Fruit fly (Drosophila melanogaster) whole organism, wandering third instar larva: ENCODE results near the gene CG33928.
A peak's percentile ranks its signal among the peaks of the same experiment; 100 is the strongest.

Source experiments
- Abd-B ChIP-seq: fragments of >200 bp; optimal IDR thresholded peaks from 2 replicates; lab custom pipeline; 2017; ENCODE audit warnings: missing biosample characterization, missing genetic modification characterization
- CG32264 ChIP-seq: fragments of 200-800 bp; sonication (Bioruptor generic); optimal IDR thresholded peaks from 2 replicates; lab custom pipeline; 2016; ENCODE audit warnings: missing biosample characterization, missing genetic modification characterization
- CG9705 ChIP-seq: fragments of 200-800 bp; sonication (Bioruptor generic); optimal IDR thresholded peaks from 2 replicates; lab custom pipeline; 2018; ENCODE audit warnings: missing biosample characterization, mild to moderate bottlenecking, missing genetic modification characterization
- CrebA ChIP-seq: fragments of 200-800 bp; sonication (Bioruptor generic); optimal IDR thresholded peaks from 2 replicates; lab custom pipeline; 2016; ENCODE audit warnings: missing biosample characterization, mild to moderate bottlenecking, missing genetic modification characterization, borderline replicate concordance
- Dfd ChIP-seq: fragments of >200 bp; optimal IDR thresholded peaks from 2 replicates; lab custom pipeline; 2017; ENCODE audit warnings: missing biosample characterization, missing genetic modification characterization
- Dif ChIP-seq: fragments of 200-275, 200-300 bp; sonication (Bioruptor generic); optimal IDR thresholded peaks from 2 replicates; lab custom pipeline; 2018; ENCODE audit warnings: missing biosample characterization, missing genetic modification characterization; ENCODE audit not compliant: partially characterized antibody
- GATAd ChIP-seq: sonication (Bioruptor generic); optimal IDR thresholded peaks from 2 replicates; lab custom pipeline; 2016; ENCODE audit warnings: missing biosample characterization, missing genetic modification characterization
- HLH106 ChIP-seq: fragments of 200-800 bp; optimal IDR thresholded peaks from 3 replicates; lab custom pipeline; 2019; ENCODE audit warnings: missing biosample characterization, mild to moderate bottlenecking, missing genetic modification characterization, moderate library complexity
- Hnf4 ChIP-seq: fragments of 200-800 bp; sonication (Bioruptor generic); optimal IDR thresholded peaks from 2 replicates; lab custom pipeline; 2016; ENCODE audit warnings: missing biosample characterization, mild to moderate bottlenecking, missing genetic modification characterization
- Hr78 ChIP-seq: fragments of >200 bp; optimal IDR thresholded peaks from 2 replicates; lab custom pipeline; 2017; ENCODE audit warnings: missing biosample characterization, missing genetic modification characterization
- Hr83 ChIP-seq: fragments of 200-300 bp; sonication (Bioruptor generic); optimal IDR thresholded peaks from 2 replicates; lab custom pipeline; 2016; ENCODE audit warnings: missing biosample characterization, mild to moderate bottlenecking, missing genetic modification characterization, moderate library complexity; ENCODE audit not compliant: poor library complexity, severe bottlenecking
- Jra ChIP-seq: sonication (Bioruptor generic); optimal IDR thresholded peaks from 2 replicates; lab custom pipeline; 2016; ENCODE audit warnings: missing biosample characterization, missing genetic modification characterization
- Mio ChIP-seq: sonication (Bioruptor generic); optimal IDR thresholded peaks from 2 replicates; lab custom pipeline; 2016; ENCODE audit warnings: missing biosample characterization, missing genetic modification characterization
- Myc ChIP-seq: fragments of >200 bp; optimal IDR thresholded peaks from 2 replicates; lab custom pipeline; 2017
- N ChIP-seq: fragments of >200 bp; optimal IDR thresholded peaks from 2 replicates; lab custom pipeline; 2018; ENCODE audit warnings: missing biosample characterization, missing external identifiers, missing genetic modification characterization
- OdsH ChIP-seq: fragments of 200-800 bp; sonication (Bioruptor generic); optimal IDR thresholded peaks from 2 replicates; lab custom pipeline; 2016; ENCODE audit warnings: missing biosample characterization, mild to moderate bottlenecking, missing genetic modification characterization
- Rel ChIP-seq, 2 experiments: fragments of 200-800 bp; sonication (Bioruptor generic) in 1 of 2; optimal IDR thresholded peaks; 2 replicates in 1 of 2; 3 replicates in 1 of 2; lab custom pipeline; 2016 to 2019; ENCODE audit warnings: mild to moderate bottlenecking in 2 of 2, missing biosample characterization in 2 of 2, missing genetic modification characterization in 2 of 2, moderate library complexity in 1 of 2
- Sp1 ChIP-seq: fragments of 200-800 bp; sonication (Bioruptor generic); optimal IDR thresholded peaks from 3 replicates; lab custom pipeline; 2019; ENCODE audit warnings: missing biosample characterization, mild to moderate bottlenecking, missing genetic modification characterization, moderate library complexity
- Vsx2 ChIP-seq: fragments of 200-300, 225-300 bp; sonication (Bioruptor generic); optimal IDR thresholded peaks from 2 replicates; lab custom pipeline; 2018; ENCODE audit warnings: missing biosample characterization, missing genetic modification characterization; ENCODE audit not compliant: partially characterized antibody
- br ChIP-seq: fragments of 200-800 bp; sonication (Bioruptor generic); optimal IDR thresholded peaks from 2 replicates; lab custom pipeline; 2016; ENCODE audit warnings: missing biosample characterization, missing genetic modification characterization
- brk ChIP-seq: fragments of 200-800 bp; sonication (Bioruptor generic); optimal IDR thresholded peaks from 2 replicates; lab custom pipeline; 2016; ENCODE audit warnings: missing biosample characterization, mild to moderate bottlenecking, missing genetic modification characterization
- dl ChIP-seq, 2 experiments: fragments of 175-275, 200-275 bp in 1 of 2; fragments of 200-275 bp in 1 of 2; sonication (Bioruptor generic); optimal IDR thresholded peaks; lab custom pipeline; 2018; ENCODE audit warnings: mild to moderate bottlenecking in 2 of 2, missing biosample characterization in 2 of 2, missing genetic modification characterization in 2 of 2, moderate library complexity in 2 of 2; ENCODE audit not compliant: partially characterized antibody in 2 of 2, insufficient read depth in 1 of 2
- dmrt93B ChIP-seq: fragments of 200-800 bp; sonication (Bioruptor generic); optimal IDR thresholded peaks from 2 replicates; lab custom pipeline; 2018; ENCODE audit warnings: missing biosample characterization, mild to moderate bottlenecking, missing genetic modification characterization
- dsf ChIP-seq: sonication (Bioruptor generic); optimal IDR thresholded peaks from 2 replicates; lab custom pipeline; 2016; ENCODE audit warnings: missing biosample characterization, missing genetic modification characterization, borderline replicate concordance
- ey ChIP-seq: fragments of 200-800 bp; sonication (Bioruptor generic); optimal IDR thresholded peaks from 2 replicates; lab custom pipeline; 2016; ENCODE audit warnings: missing biosample characterization, missing genetic modification characterization
- foxo ChIP-seq, 2 experiments: fragments of 200-800 bp; sonication (Bioruptor generic); optimal IDR thresholded peaks; 2 replicates in 1 of 2; 3 replicates in 1 of 2; lab custom pipeline; 2016 to 2017; ENCODE audit warnings: missing biosample characterization in 2 of 2, missing genetic modification characterization in 2 of 2
- fru ChIP-seq: fragments of 200-800 bp; sonication (Bioruptor generic); optimal IDR thresholded peaks from 3 replicates; lab custom pipeline; 2016; ENCODE audit warnings: missing biosample characterization, mild to moderate bottlenecking, missing genetic modification characterization
- h ChIP-seq: fragments of 200-800 bp; sonication (Bioruptor generic); optimal IDR thresholded peaks from 3 replicates; lab custom pipeline; 2016; ENCODE audit warnings: missing biosample characterization, mild to moderate bottlenecking, missing genetic modification characterization
- jim ChIP-seq: fragments of 175-275, 200-325 bp; sonication (Bioruptor generic); optimal IDR thresholded peaks from 2 replicates; lab custom pipeline; 2016; ENCODE audit warnings: missing biosample characterization, mild to moderate bottlenecking, missing genetic modification characterization
- lola ChIP-seq: fragments of >200 bp; optimal IDR thresholded peaks from 2 replicates; lab custom pipeline; 2017; ENCODE audit warnings: missing biosample characterization, missing genetic modification characterization
- pan ChIP-seq: fragments of >200 bp; optimal IDR thresholded peaks from 2 replicates; lab custom pipeline; 2017
- psq ChIP-seq: fragments of 200-800 bp; sonication (Bioruptor generic); optimal IDR thresholded peaks from 3 replicates; lab custom pipeline; 2017; ENCODE audit warnings: missing biosample characterization, mild to moderate bottlenecking, missing genetic modification characterization, moderate library complexity
- rgr ChIP-seq: fragments of 200-800 bp; sonication (Bioruptor generic); optimal IDR thresholded peaks from 3 replicates; lab custom pipeline; 2016; ENCODE audit warnings: missing biosample characterization, mild to moderate bottlenecking, missing genetic modification characterization
- sage ChIP-seq: fragments of 200-800 bp; sonication (Bioruptor generic); optimal IDR thresholded peaks from 2 replicates; lab custom pipeline; 2016; ENCODE audit warnings: missing biosample characterization, mild to moderate bottlenecking, missing genetic modification characterization
- sv ChIP-seq: fragments of 200-800 bp; sonication (Bioruptor generic); optimal IDR thresholded peaks from 3 replicates; lab custom pipeline; 2016; ENCODE audit warnings: missing biosample characterization, missing genetic modification characterization
- tai ChIP-seq: sonication (Bioruptor generic); optimal IDR thresholded peaks from 2 replicates; lab custom pipeline; 2016; ENCODE audit warnings: missing biosample characterization, missing genetic modification characterization
- usp ChIP-seq: fragments of >200 bp; optimal IDR thresholded peaks from 2 replicates; lab custom pipeline; 2017; ENCODE audit warnings: missing biosample characterization, missing genetic modification characterization
- woc ChIP-seq: sonication (Bioruptor generic); optimal IDR thresholded peaks from 2 replicates; lab custom pipeline; 2016; ENCODE audit warnings: missing biosample characterization, mild to moderate bottlenecking, missing genetic modification characterization

The CG33928 gene

dm6 chr2L:17425005-17425404 is 11.4 kb downstream of the CG33928 start:
- TF ChIP-seq Dif (GFP tag; lab: Kevin White, UChicago) = no peak
- no peak for TF ChIP-seq CrebA (GFP tag; lab: Kevin White, UChicago)
- no peak for TF ChIP-seq dl (GFP tag; optimal IDR thresholded peaks at IDR 0.05; lab: Kevin White, UChicago; ENCODE audit: insufficient read depth in 1 of 2, partially characterized antibody in 2 of 2)
- no peak for TF ChIP-seq Sp1 (GFP tag; lab: Kevin White, UChicago)
- no peak for TF ChIP-seq jim (GFP tag; lab: Kevin White, UChicago)
- TF ChIP-seq pan = no peak
- no peak for TF ChIP-seq Myc
- TF ChIP-seq sage (GFP tag; lab: Kevin White, UChicago) = no peak
- TF ChIP-seq ey = no peak
- no peak for TF ChIP-seq OdsH (GFP tag; lab: Kevin White, UChicago)
- TF ChIP-seq dsf (GFP tag; lab: Kevin White, UChicago) = no peak
- TF ChIP-seq Hnf4 (GFP tag; lab: Kevin White, UChicago) = no peak
- no peak for TF ChIP-seq usp (GFP tag; lab: Kevin White, UChicago)
- TF ChIP-seq Vsx2 (GFP tag; lab: Kevin White, UChicago) = no peak
- TF ChIP-seq h = no peak
- TF ChIP-seq woc (GFP tag; lab: Kevin White, UChicago) = no peak

DNA sequence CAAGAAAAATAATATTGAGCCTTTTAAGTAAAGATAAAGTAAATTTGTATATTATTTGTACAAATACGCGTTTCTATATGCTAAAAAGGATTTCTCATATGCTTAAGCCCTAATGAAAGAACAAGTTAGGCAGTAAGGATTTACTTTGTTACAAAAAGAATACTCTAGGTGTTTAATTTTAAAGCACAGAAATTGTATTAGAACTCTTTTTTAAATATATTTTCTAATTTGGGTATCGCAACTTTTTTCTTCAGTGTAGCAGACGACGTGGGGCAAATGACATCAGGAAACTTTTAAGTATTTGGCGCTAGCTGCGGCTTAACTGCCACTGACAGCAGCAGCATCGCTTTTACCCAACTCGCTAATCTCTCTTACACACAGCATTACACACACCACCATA is 14.3 kb downstream of the CG33928 start:
- no peak for TF ChIP-seq Jra
- TF ChIP-seq jim (GFP tag; lab: Kevin White, UChicago) = no peak
- TF ChIP-seq sage (GFP tag; lab: Kevin White, UChicago) = no peak
- no peak for TF ChIP-seq fru (GFP tag; lab: Kevin White, UChicago)
- TF ChIP-seq CG9705 (GFP tag; lab: Kevin White, UChicago) = no peak
- no peak for TF ChIP-seq foxo (GFP tag; optimal IDR thresholded peaks at IDR 0.05; lab: Kevin White, UChicago)
- TF ChIP-seq rgr (GFP tag; lab: Kevin White, UChicago) = no peak
- TF ChIP-seq br (GFP tag; lab: Kevin White, UChicago) = no peak
- TF ChIP-seq, all 38 proteins: peak for 0

DNA sequence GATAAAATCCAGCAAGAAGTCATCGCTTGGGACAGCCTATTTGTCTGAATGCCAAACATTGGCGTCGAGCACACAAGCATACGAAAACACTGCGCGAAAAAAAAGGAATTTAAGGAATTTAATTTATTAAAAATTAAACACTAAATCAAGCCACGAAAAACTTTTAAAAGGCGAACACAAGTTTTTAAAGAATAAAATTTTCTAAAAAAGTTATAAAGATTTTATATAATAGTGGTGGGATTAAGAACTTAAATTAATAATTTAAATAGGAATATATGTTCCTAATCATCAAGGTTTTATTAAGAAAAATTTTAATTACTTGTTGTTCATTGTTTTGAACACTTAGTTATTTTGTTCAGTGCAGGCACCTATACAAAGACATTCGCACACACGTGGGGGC is 15.0 kb downstream of the CG33928 start:
- TF ChIP-seq dl (GFP tag; optimal IDR thresholded peaks at IDR 0.05; lab: Kevin White, UChicago; ENCODE audit: insufficient read depth in 1 of 2, partially characterized antibody in 2 of 2) (no peak), GATAd (no peak), foxo (GFP tag; optimal IDR thresholded peaks at IDR 0.05; lab: Kevin White, UChicago) (peak in 1 of 2 experiments; percentile 18), CG32264 (no peak), woc (GFP tag; lab: Kevin White, UChicago) (no peak), ey (no peak), sv (GFP tag; lab: Kevin White, UChicago) (no peak), Hr78 (GFP tag; lab: Kevin White, UChicago) (no peak), Dfd (GFP tag; lab: Kevin White, UChicago) (no peak), br (GFP tag; lab: Kevin White, UChicago) (no peak), Hnf4 (GFP tag; lab: Kevin White, UChicago) (no peak), lola (GFP tag; lab: Kevin White, UChicago) (no peak), rgr (GFP tag; lab: Kevin White, UChicago) (peak; percentile 35), tai (GFP tag; lab: Kevin White, UChicago) (no peak), Myc (no peak), dsf (GFP tag; lab: Kevin White, UChicago) (no peak), psq (GFP tag; lab: Kevin White, UChicago) (peak; percentile 62), h (no peak), dmrt93B (peak; percentile 36), CG9705 (GFP tag; lab: Kevin White, UChicago) (no peak), Dif (GFP tag; lab: Kevin White, UChicago) (no peak), Rel (GFP tag; optimal IDR thresholded peaks at IDR 0.05; lab: Kevin White, UChicago) (no peak), Rel (tag; optimal IDR thresholded peaks at IDR 0.05; lab: Kevin White, UChicago) (no peak), Abd-B (GFP tag; lab: Kevin White, UChicago) (no peak), Hr83 (GFP tag; lab: Kevin White, UChicago) (no peak), Vsx2 (GFP tag; lab: Kevin White, UChicago) (no peak), sage (GFP tag; lab: Kevin White, UChicago) (no peak), Mio (GFP tag; lab: Kevin White, UChicago) (no peak), jim (GFP tag; lab: Kevin White, UChicago) (no peak), CrebA (GFP tag; lab: Kevin White, UChicago) (no peak), brk (no peak), Jra (no peak), fru (GFP tag; lab: Kevin White, UChicago) (peak; percentile 47), usp (GFP tag; lab: Kevin White, UChicago) (no peak), Sp1 (GFP tag; lab: Kevin White, UChicago) (no peak), OdsH (GFP tag; lab: Kevin White, UChicago) (peak; percentile 4), pan (no peak), HLH106 (tag; lab: Kevin White, UChicago) (peak; percentile 65), N (GFP tag; lab: Kevin White, UChicago) (no peak)
